Worm (Caenorhabditis elegans) whole organism, young adult: ENCODE results near the gene Y53C12A.11.

Experiments
- B0019.2 ChIP-seq: fragments of 200-800 bp; sonication (Bioruptor generic); conservative IDR thresholded peaks from 2 replicates; pipeline ENCODE4 v1.3.6; 2022; ENCODE audit warnings: missing genetic modification reagents, missing genetic modification characterization, missing compliant biosample characterization
- F37B4.10 ChIP-seq: fragments of 200-800 bp; sonication (Bioruptor generic); IDR thresholded peaks from 2 replicates; pipeline ENCODE4 v1.3.6; 2022; ENCODE audit warnings: missing genetic modification characterization, missing compliant biosample characterization
- Y53G8AR.9 ChIP-seq: fragments of 200-800 bp; sonication (Bioruptor generic); conservative IDR thresholded peaks from 2 replicates; pipeline ENCODE4 v1.3.6; 2022; ENCODE audit warnings: missing genetic modification reagents, missing genetic modification characterization, missing compliant biosample characterization
- ama-1 ChIP-seq, 3 experiments: fragments of 150-350 bp in 1 of 3; sonication (generic microtip) in 2 of 3; optimal IDR thresholded peaks; 2 replicates each; lab custom pipeline; 2014 to 2018; ENCODE audit warnings: missing biosample characterization in 2 of 3, missing genetic modification characterization in 2 of 3, missing genetic modification reagents in 2 of 3
- dpl-1 ChIP-seq: fragments of 150-350 bp; optimal IDR thresholded peaks from 2 replicates; lab custom pipeline; 2014; ENCODE audit warnings: missing biosample characterization, missing genetic modification reagents, missing genetic modification characterization
- lag-1 ChIP-seq: fragments of 200-800 bp; sonication (Bioruptor generic); IDR thresholded peaks from 2 replicates; pipeline ENCODE4 v1.3.6; 2022; ENCODE audit warnings: missing genetic modification reagents, missing genetic modification characterization, missing compliant biosample characterization
- pha-4 ChIP-seq: fragments of 150-350 bp; sonication (generic microtip); optimal IDR thresholded peaks from 2 replicates; lab custom pipeline; 2014; ENCODE audit warnings: missing biosample characterization, missing genetic modification reagents, missing genetic modification characterization
- sea-2 ChIP-seq: fragments of 200-800 bp; sonication (Bioruptor generic); IDR thresholded peaks from 2 replicates; pipeline ENCODE4 v1.3.6; 2022; ENCODE audit warnings: missing genetic modification characterization, missing compliant biosample characterization
- snpc-1.1 ChIP-seq: sonication (generic microtip); optimal IDR thresholded peaks from 2 replicates; lab custom pipeline; 2017; ENCODE audit warnings: missing genetic modification characterization, mild to moderate bottlenecking, missing compliant biosample characterization, antibody characterized with exemption, moderate library complexity, missing genotype, missing genetic modification reagents; ENCODE audit not compliant: insufficient read depth
- snpc-3.4 ChIP-seq: sonication (generic microtip); optimal IDR thresholded peaks from 2 replicates; lab custom pipeline; 2017; ENCODE audit warnings: missing genetic modification characterization, mild to moderate bottlenecking, missing compliant biosample characterization, antibody characterized with exemption, moderate library complexity, missing genotype, missing genetic modification reagents
- unc-62 ChIP-seq: fragments of 150-350 bp; optimal IDR thresholded peaks from 2 replicates; lab custom pipeline; 2014; ENCODE audit warnings: missing biosample characterization, missing genetic modification reagents, missing genetic modification characterization
- ztf-3 ChIP-seq: fragments of 200-800 bp; sonication (Bioruptor generic); optimal IDR thresholded peaks from 2 replicates; lab custom pipeline; 2018; ENCODE audit warnings: mild to moderate bottlenecking, missing genetic modification characterization, missing compliant biosample characterization

DNA sequence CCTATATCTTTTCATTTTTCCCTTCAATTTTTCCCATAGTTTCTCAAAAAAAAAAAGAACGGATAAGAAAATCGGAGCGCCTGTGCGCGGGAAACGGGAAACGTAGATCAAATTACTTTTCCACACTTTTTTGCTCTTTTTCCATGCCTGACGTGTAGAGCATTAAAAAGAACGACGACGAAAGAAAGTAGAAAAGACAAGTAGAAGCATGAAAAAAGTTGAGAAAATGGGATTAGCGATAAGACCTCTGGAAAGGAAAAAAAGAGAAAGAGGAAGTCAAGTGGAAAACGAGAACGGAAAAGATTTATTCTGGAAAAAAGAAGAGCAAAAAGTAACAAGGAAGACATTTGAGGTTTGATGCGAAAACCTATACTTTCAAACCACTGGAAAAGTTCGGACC lies 10.0 kb upstream of the Y53C12A.11 start:
- TF ChIP-seq pha-4 (tag; lab: Kevin White, UChicago), result no peak
- no peak for TF ChIP-seq unc-62 (GFP tag; lab: Kevin White, UChicago)
- TF ChIP-seq snpc-3.4, result no peak
- no peak for TF ChIP-seq ama-1 (optimal IDR thresholded peaks at IDR 0.05; lab: Kevin White, UChicago)
- no peak for TF ChIP-seq ama-1 (GFP tag; optimal IDR thresholded peaks at IDR 0.05; lab: Kevin White, UChicago)
- no peak for TF ChIP-seq sea-2 (GFP tag; lab: Robert Waterston, UW)
- no peak for TF ChIP-seq dpl-1
- TF ChIP-seq Y53G8AR.9 (GFP tag; lab: Robert Waterston, UW), result no peak
- TF ChIP-seq lag-1 (GFP tag; lab: Robert Waterston, UW), result no peak
- TF ChIP-seq snpc-1.1, result no peak
- TF ChIP-seq F37B4.10, result no peak
- TF ChIP-seq B0019.2 (GFP tag; lab: Robert Waterston, UW), result no peak
- no peak for TF ChIP-seq ztf-3
